Worm (Caenorhabditis elegans) whole organism, young adult: ENCODE data around the gene Y45G5AM.3.

Experiments used
- F49E8.2 ChIP-seq: sonication (generic microtip); optimal IDR thresholded peaks from 3 replicates; lab custom pipeline; 2017; ENCODE audit warnings: missing genetic modification characterization, mild to moderate bottlenecking, missing compliant biosample characterization, antibody characterized with exemption, moderate library complexity; ENCODE audit not compliant: insufficient read depth
- ZK185.1 ChIP-seq: sonication (generic microtip); optimal IDR thresholded peaks from 2 replicates; lab custom pipeline; 2016; ENCODE audit warnings: mild to moderate bottlenecking, missing genetic modification characterization, missing compliant biosample characterization; ENCODE audit not compliant: poor library complexity, severe bottlenecking
- athp-1 ChIP-seq: sonication (generic microtip); optimal IDR thresholded peaks from 2 replicates; lab custom pipeline; 2017; ENCODE audit warnings: mild to moderate bottlenecking, missing genetic modification characterization, missing compliant biosample characterization
- attf-6 ChIP-seq: fragments of 200-800 bp; sonication (Bioruptor generic); IDR thresholded peaks from 2 replicates; pipeline ENCODE4 v1.3.6; 2022; ENCODE audit warnings: missing genetic modification reagents, missing genetic modification characterization, missing compliant biosample characterization
- lin-40 ChIP-seq: sonication (generic microtip); optimal IDR thresholded peaks from 2 replicates; lab custom pipeline; 2016; ENCODE audit warnings: missing genetic modification characterization, mild to moderate bottlenecking, missing compliant biosample characterization, missing genotype, missing genetic modification reagents
- lir-1 ChIP-seq: fragments of 200-800 bp; sonication (Bioruptor generic); conservative IDR thresholded peaks from 2 replicates; pipeline ENCODE4 v1.3.6; 2022; ENCODE audit warnings: missing genetic modification reagents, missing genetic modification characterization, missing compliant biosample characterization
- nhr-120 ChIP-seq: fragments of 200-800 bp; sonication (Bioruptor generic); IDR thresholded peaks from 2 replicates; pipeline ENCODE4 v1.3.6; 2022; ENCODE audit warnings: missing genetic modification characterization, missing compliant biosample characterization
- nhr-90 ChIP-seq: sonication (generic microtip); optimal IDR thresholded peaks from 2 replicates; lab custom pipeline; 2016; ENCODE audit warnings: missing genotype, mild to moderate bottlenecking, missing genetic modification characterization, missing compliant biosample characterization
- rcor-1 ChIP-seq: fragments of 200-800 bp; sonication (Bioruptor generic); IDR thresholded peaks from 2 replicates; pipeline ENCODE4 v1.3.6; 2022; ENCODE audit warnings: missing genetic modification reagents, missing genetic modification characterization, missing compliant biosample characterization
- rec-8 ChIP-seq, 2 experiments: sonication (generic microtip); optimal IDR thresholded peaks; 2 replicates each; lab custom pipeline; 2016; ENCODE audit warnings: mild to moderate bottlenecking in 2 of 2, missing genetic modification characterization in 2 of 2, missing genetic modification reagents in 2 of 2, missing genotype in 2 of 2, missing biosample characterization in 1 of 2, missing compliant biosample characterization in 1 of 2, moderate library complexity in 1 of 2
- unc-62 ChIP-seq: fragments of 150-350 bp; optimal IDR thresholded peaks from 2 replicates; lab custom pipeline; 2014; ENCODE audit warnings: missing biosample characterization, missing genetic modification reagents, missing genetic modification characterization

- no peak for TF ChIP-seq lin-40 (tag; lab: Kevin White, UChicago)
- TF ChIP-seq nhr-120 (GFP tag; lab: Robert Waterston, UW) = no peak
- no peak for TF ChIP-seq unc-62 (GFP tag; lab: Kevin White, UChicago)
- TF ChIP-seq lir-1 (GFP tag; lab: Robert Waterston, UW) = no peak
- TF ChIP-seq rcor-1 = no peak
- no peak for TF ChIP-seq nhr-90
- no peak for TF ChIP-seq athp-1
- TF ChIP-seq ZK185.1 (tag; lab: Kevin White, UChicago) = no peak
- no peak for TF ChIP-seq rec-8 (tag; optimal IDR thresholded peaks at IDR 0.05; lab: Kevin White, UChicago)
- TF ChIP-seq F49E8.2 (tag; lab: Kevin White, UChicago) = no peak
- TF ChIP-seq attf-6 (GFP tag; lab: Robert Waterston, UW) = no peak
These were observed 36.9 kb upstream of the Y45G5AM.3 start, which contains the start of gene T05B4.13 for ce11 chrV:4127435-4127834.
